Worm (Caenorhabditis elegans): Measurements from ENCODE around the gene F11D11.3.

DNA sequence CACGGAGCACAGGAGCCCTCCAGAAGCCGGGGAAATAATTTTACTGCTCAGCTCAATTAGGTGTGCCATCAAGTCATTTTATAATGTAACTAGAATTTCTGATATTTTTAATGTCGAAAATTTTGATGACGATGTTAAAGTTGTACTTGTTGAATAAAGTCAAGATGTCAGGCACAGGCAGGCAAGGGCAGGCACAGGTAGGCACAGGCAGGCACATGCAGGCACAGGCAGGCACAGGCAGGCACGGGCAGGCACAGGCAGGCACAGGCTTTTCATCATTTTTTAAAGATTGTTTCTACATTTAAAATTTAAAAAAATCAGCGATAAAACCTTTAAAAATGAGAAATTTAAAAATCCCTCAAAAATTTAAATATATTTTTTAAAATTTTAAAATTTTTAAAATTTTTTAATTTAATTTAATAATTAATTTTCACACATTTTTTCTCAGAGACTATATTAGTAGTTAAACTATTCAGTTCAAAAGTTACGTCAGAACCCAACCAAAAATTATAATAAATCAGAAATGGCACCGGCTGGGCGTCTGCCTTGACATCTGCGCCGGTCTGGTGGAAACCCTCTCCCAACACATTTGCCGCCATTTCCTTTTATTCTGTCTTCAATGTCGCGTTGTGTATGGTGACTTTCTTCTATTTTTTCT is 50.7 kb downstream of the F11D11.3 start, which contains the start of gene Y17D7C.6:
- TF ChIP-seq elt-1 (tag; optimal IDR thresholded peaks at IDR 0.05; ENCODE audit: borderline replicate concordance, insufficient read depth) (no peak), tbx-8 (GFP tag; optimal IDR thresholded peaks at IDR 0.05) (no peak), sem-2 (GFP tag; optimal IDR thresholded peaks at IDR 0.05) (no peak)
